Worm (Caenorhabditis elegans) whole organism, L3 larva: ENCODE results near the gene R144.6.

Source experiments
- R02D3.7 ChIP-seq: fragments of 150-350 bp; optimal IDR thresholded peaks from 2 replicates; lab custom pipeline; 2014; ENCODE audit warnings: missing biosample characterization, missing genetic modification characterization
- ZK546.5 ChIP-seq: sonication (generic microtip); optimal IDR thresholded peaks from 2 replicates; lab custom pipeline; 2017; ENCODE audit warnings: missing biosample characterization, missing genetic modification characterization
- ceh-16 ChIP-seq: sonication (generic microtip); optimal IDR thresholded peaks from 2 replicates; lab custom pipeline; 2017; ENCODE audit warnings: missing biosample characterization, missing genetic modification characterization
- ceh-28 ChIP-seq: fragments of 150-350 bp; optimal IDR thresholded peaks from 2 replicates; lab custom pipeline; 2014; ENCODE audit warnings: missing biosample characterization, missing genetic modification reagents, missing genetic modification characterization
- ceh-82 ChIP-seq: fragments of 150-350 bp; optimal IDR thresholded peaks from 2 replicates; lab custom pipeline; 2014; ENCODE audit warnings: missing biosample characterization, missing genetic modification characterization
- ceh-9 ChIP-seq: sonication (generic microtip); optimal IDR thresholded peaks from 2 replicates; lab custom pipeline; 2018; ENCODE audit warnings: missing biosample characterization, missing genetic modification characterization
- egl-27 ChIP-seq: sonication (generic microtip); optimal IDR thresholded peaks from 4 replicates; lab custom pipeline; 2017; ENCODE audit warnings: missing biosample characterization, missing genetic modification reagents, missing genetic modification characterization
- elt-1 ChIP-seq: fragments of 150-350 bp; optimal IDR thresholded peaks from 2 replicates; lab custom pipeline; 2014; ENCODE audit warnings: missing biosample characterization, missing genetic modification characterization
- elt-2 ChIP-seq: sonication (generic microtip); optimal IDR thresholded peaks from 2 replicates; lab custom pipeline; 2016; ENCODE audit warnings: missing genetic modification reagents, mild to moderate bottlenecking, missing genetic modification characterization, missing compliant biosample characterization
- elt-3 ChIP-seq, 3 experiments: fragments of 150-350 bp in 1 of 3; sonication (generic microtip) in 2 of 3; optimal IDR thresholded peaks; 2 replicates in 2 of 3; 4 replicates in 1 of 3; lab custom pipeline; 2014 to 2017; ENCODE audit warnings: missing biosample characterization in 3 of 3, missing genetic modification characterization in 3 of 3
- eor-1 ChIP-seq, 2 experiments: fragments of 150-350 bp; optimal IDR thresholded peaks; 2 replicates each; lab custom pipeline; 2014 to 2018; ENCODE audit warnings: missing biosample characterization in 2 of 2, missing genetic modification characterization in 2 of 2
- fkh-10 ChIP-seq: sonication (generic microtip); optimal IDR thresholded peaks from 2 replicates; lab custom pipeline; 2017; ENCODE audit warnings: missing biosample characterization, missing genetic modification reagents, missing genetic modification characterization
- fos-1 ChIP-seq: fragments of 150-350 bp; optimal IDR thresholded peaks from 2 replicates; lab custom pipeline; 2014; ENCODE audit warnings: missing biosample characterization, missing genetic modification characterization
- hmg-11 ChIP-seq: sonication (generic microtip); optimal IDR thresholded peaks from 2 replicates; lab custom pipeline; 2016; ENCODE audit warnings: missing genetic modification characterization, missing compliant biosample characterization
- jun-1 ChIP-seq: fragments of 150-350 bp; optimal IDR thresholded peaks from 2 replicates; lab custom pipeline; 2014; ENCODE audit warnings: missing biosample characterization, missing genetic modification reagents, missing genetic modification characterization
- lin-15B ChIP-seq: fragments of 150-350 bp; optimal IDR thresholded peaks from 2 replicates; lab custom pipeline; 2014; ENCODE audit warnings: missing biosample characterization, missing genetic modification characterization
- lin-39 ChIP-seq: fragments of 150-350 bp; optimal IDR thresholded peaks from 2 replicates; lab custom pipeline; 2018; ENCODE audit warnings: missing biosample characterization, missing genetic modification reagents, missing genetic modification characterization
- mdl-1 ChIP-seq: fragments of 150-350 bp; optimal IDR thresholded peaks from 2 replicates; lab custom pipeline; 2014; ENCODE audit warnings: missing biosample characterization, missing genetic modification characterization
- mml-1 ChIP-seq: fragments of 150-350 bp; sonication (generic microtip); optimal IDR thresholded peaks from 3 replicates; lab custom pipeline; 2014; ENCODE audit warnings: missing biosample characterization, missing genetic modification characterization
- nfya-1 ChIP-seq: sonication (generic microtip); optimal IDR thresholded peaks from 2 replicates; lab custom pipeline; 2017; ENCODE audit warnings: missing genetic modification characterization, mild to moderate bottlenecking, missing compliant biosample characterization, antibody characterized with exemption, moderate library complexity; ENCODE audit not compliant: insufficient read depth
- nhr-11 ChIP-seq: fragments of 150-350 bp; optimal IDR thresholded peaks from 2 replicates; lab custom pipeline; 2014; ENCODE audit warnings: missing biosample characterization, missing genetic modification characterization
- nhr-12 ChIP-seq: fragments of 150-350 bp; optimal IDR thresholded peaks from 2 replicates; lab custom pipeline; 2014; ENCODE audit warnings: missing biosample characterization, missing genetic modification characterization
- nhr-23 ChIP-seq: fragments of 150-350 bp; optimal IDR thresholded peaks from 2 replicates; lab custom pipeline; 2014; ENCODE audit warnings: missing biosample characterization, missing genetic modification reagents, missing genetic modification characterization
- nhr-237 ChIP-seq: fragments of 150-350 bp; optimal IDR thresholded peaks from 2 replicates; lab custom pipeline; 2014; ENCODE audit warnings: missing biosample characterization, missing genetic modification characterization
- nhr-25 ChIP-seq: sonication (generic microtip); optimal IDR thresholded peaks from 2 replicates; lab custom pipeline; 2017; ENCODE audit warnings: missing biosample characterization, missing genetic modification characterization
- nhr-28 ChIP-seq: fragments of 150-350 bp; optimal IDR thresholded peaks from 2 replicates; lab custom pipeline; 2014; ENCODE audit warnings: missing biosample characterization, missing genetic modification characterization
- nhr-43 ChIP-seq: sonication (generic microtip); optimal IDR thresholded peaks from 2 replicates; lab custom pipeline; 2016; ENCODE audit warnings: mild to moderate bottlenecking, missing genetic modification characterization, missing compliant biosample characterization; ENCODE audit not compliant: poor library complexity, severe bottlenecking
- nhr-67 ChIP-seq: fragments of 150-350 bp; optimal IDR thresholded peaks from 2 replicates; lab custom pipeline; 2014; ENCODE audit warnings: missing biosample characterization, missing genetic modification characterization
- nhr-76 ChIP-seq: fragments of 150-350 bp; sonication (generic microtip); optimal IDR thresholded peaks from 5 replicates; lab custom pipeline; 2014; ENCODE audit warnings: missing biosample characterization, missing genetic modification characterization
- nhr-77 ChIP-seq: fragments of 150-350 bp; optimal IDR thresholded peaks from 2 replicates; lab custom pipeline; 2014; ENCODE audit warnings: missing biosample characterization, missing genetic modification characterization
- pha-4 ChIP-seq: fragments of 150-350 bp; optimal IDR thresholded peaks from 2 replicates; lab custom pipeline; 2014; ENCODE audit warnings: missing biosample characterization, missing genetic modification reagents, missing genetic modification characterization
- pqm-1 ChIP-seq: fragments of 150-350 bp; optimal IDR thresholded peaks from 2 replicates; lab custom pipeline; 2017; ENCODE audit warnings: missing biosample characterization, missing genetic modification characterization, inconsistent platforms
- sea-2 ChIP-seq: fragments of 150-350 bp; sonication (generic microtip); optimal IDR thresholded peaks from 4 replicates; lab custom pipeline; 2014; ENCODE audit warnings: missing biosample characterization, missing genetic modification reagents, missing genetic modification characterization
- snpc-4 ChIP-seq: fragments of 150-350 bp; optimal IDR thresholded peaks from 2 replicates; lab custom pipeline; 2014; ENCODE audit warnings: missing biosample characterization, missing genetic modification characterization
- unc-39 ChIP-seq: sonication (generic microtip); optimal IDR thresholded peaks from 4 replicates; lab custom pipeline; 2017; ENCODE audit warnings: missing biosample characterization, missing genetic modification characterization
- unc-62 ChIP-seq: fragments of 150-350 bp; sonication (generic microtip); optimal IDR thresholded peaks from 4 replicates; lab custom pipeline; 2014; ENCODE audit warnings: missing biosample characterization, missing genetic modification reagents, missing genetic modification characterization
- zag-1 ChIP-seq: fragments of 150-350 bp; optimal IDR thresholded peaks from 2 replicates; lab custom pipeline; 2014; ENCODE audit warnings: missing biosample characterization, missing genetic modification characterization
- ztf-11 ChIP-seq: fragments of 150-350 bp; optimal IDR thresholded peaks from 2 replicates; lab custom pipeline; 2014; ENCODE audit warnings: missing biosample characterization, missing genetic modification characterization

Gene R144.6

DNA sequence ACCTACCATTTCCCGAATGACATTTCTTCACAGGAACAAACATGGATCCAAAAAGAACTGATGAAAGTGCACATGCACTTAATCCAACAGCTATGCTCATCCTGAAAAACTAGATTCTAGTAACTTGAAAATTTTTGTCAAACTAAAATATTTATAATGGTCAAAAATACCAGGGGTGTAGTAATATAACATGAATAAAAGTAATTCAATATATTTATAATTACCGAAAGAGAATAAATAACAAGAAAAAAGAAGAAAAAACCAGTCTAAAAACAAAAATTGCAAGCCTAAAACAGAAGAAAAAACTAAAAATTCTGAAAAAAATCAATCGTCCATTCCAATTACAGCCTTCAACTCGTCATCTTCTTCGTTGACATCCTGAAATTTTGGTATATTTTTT, at the start of gene R144.6:
R144.6 (minus strand) TSS at position 101 of the 400 bp plus-strand sequence.
- TF ChIP-seq sea-2 (GFP tag; lab: Kevin White, UChicago) (no peak), ceh-9 (tag; lab: Kevin White, UChicago) (no peak), mdl-1 (tag; lab: Kevin White, UChicago) (no peak), fkh-10 (GFP tag; lab: Kevin White, UChicago) (no peak), hmg-11 (tag; lab: Kevin White, UChicago) (no peak), ceh-82 (tag; lab: Kevin White, UChicago) (no peak), fos-1 (tag; lab: Kevin White, UChicago) (no peak), pqm-1 (tag; lab: Kevin White, UChicago) (no peak), ceh-28 (tag; lab: Kevin White, UChicago) (no peak), nhr-25 (tag; lab: Kevin White, UChicago) (no peak), zag-1 (tag; lab: Kevin White, UChicago) (no peak)

DNA sequence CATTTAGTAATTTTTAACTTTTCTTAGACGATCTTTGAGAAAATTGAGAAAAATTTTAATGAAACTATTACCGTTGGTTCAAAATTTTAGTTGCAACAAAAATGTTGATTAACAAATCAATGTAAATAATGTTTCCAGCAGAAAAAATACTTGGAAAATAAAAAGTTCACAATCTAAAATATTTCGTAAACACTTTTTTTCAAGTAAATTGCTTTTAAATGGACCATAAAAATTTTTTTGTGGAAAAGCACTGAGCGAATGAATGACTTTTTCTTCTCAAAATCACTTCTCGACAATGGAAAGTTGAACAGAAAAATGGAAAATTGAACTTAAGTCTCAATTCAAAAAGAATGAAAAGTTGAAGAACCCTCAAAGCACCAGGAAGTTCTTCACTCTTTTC, 49.0 kb upstream of the R144.6 start, which contains the start of gene C45G9.8:
C45G9.8 (minus strand) TSS at position 101 of the 400 bp plus-strand sequence.
- no peak for TF ChIP-seq lin-15B
- no peak for TF ChIP-seq fos-1 (tag; lab: Kevin White, UChicago)
- TF ChIP-seq elt-3 (tag; optimal IDR thresholded peaks at IDR 0.05; lab: Kevin White, UChicago) = no peak
- TF ChIP-seq mml-1 (tag; lab: Kevin White, UChicago) = no peak
- TF ChIP-seq lin-39 (tag; lab: Kevin White, UChicago) = no peak
- no peak for TF ChIP-seq mdl-1 (tag; lab: Kevin White, UChicago)
- no peak for TF ChIP-seq egl-27 (tag; lab: Kevin White, UChicago)
- no peak for TF ChIP-seq ceh-28 (tag; lab: Kevin White, UChicago)

DNA sequence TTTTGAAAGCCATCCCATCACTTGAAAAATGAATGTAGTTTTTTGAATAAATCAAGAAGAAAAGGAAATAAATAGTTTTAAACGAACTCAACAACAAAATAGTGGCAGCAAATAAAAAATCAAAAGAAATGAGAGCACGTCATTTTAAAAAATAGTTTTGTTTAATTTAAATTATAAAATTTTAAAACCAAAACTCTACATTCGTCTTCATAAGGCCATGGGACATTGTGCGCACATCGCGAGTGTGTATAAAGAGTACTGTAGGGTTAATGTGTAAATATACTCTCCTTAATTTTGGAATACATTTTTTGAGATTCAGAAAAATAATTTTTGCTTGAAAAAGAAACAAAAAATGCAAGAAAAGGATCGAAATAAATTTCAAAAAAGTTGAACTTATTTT, 47.4 kb upstream of the R144.6 start, which contains the start of gene C45G9.15:
C45G9.15 (minus strand) TSS at position 101 of the 400 bp plus-strand sequence.
- no peak for TF ChIP-seq nhr-23 (tag; lab: Kevin White, UChicago)
- TF ChIP-seq nhr-28 (tag; lab: Kevin White, UChicago) = no peak
- no peak for TF ChIP-seq elt-2 (tag; lab: Kevin White, UChicago)
- no peak for TF ChIP-seq eor-1 (tag; optimal IDR thresholded peaks at IDR 0.05; lab: Kevin White, UChicago)
- no peak for TF ChIP-seq fos-1 (tag; lab: Kevin White, UChicago)
- TF ChIP-seq zag-1 (tag; lab: Kevin White, UChicago) = no peak
- no peak for TF ChIP-seq unc-62
- TF ChIP-seq unc-39 = no peak
- no peak for TF ChIP-seq nhr-76 (tag; lab: Kevin White, UChicago)

DNA sequence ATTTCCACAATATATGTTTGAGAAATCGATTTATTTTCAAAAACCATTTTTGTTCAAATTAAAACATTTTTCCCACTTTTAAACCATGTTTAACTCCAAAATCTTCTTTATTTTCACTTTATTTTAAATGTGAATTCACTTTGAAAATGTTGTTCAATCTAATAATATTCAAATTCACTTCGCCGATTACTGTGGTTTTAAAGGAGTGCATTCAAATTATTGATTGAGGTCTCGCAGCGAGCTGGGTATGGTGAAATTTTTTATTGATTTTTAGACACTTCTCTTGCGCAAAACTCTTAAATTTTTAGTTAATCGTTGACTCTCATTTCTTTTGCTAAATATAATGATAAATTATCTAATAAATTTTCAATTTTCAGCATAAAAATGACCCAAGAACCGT, 43.2 kb upstream of the R144.6 start, which contains the start of gene C45G9.5:
C45G9.5 (plus strand) TSS at position 378 of the 400 bp plus-strand sequence.
- TF ChIP-seq R02D3.7 = no peak
- TF ChIP-seq ztf-11 (tag; lab: Kevin White, UChicago) = no peak
- no peak for TF ChIP-seq ceh-9 (tag; lab: Kevin White, UChicago)
- no peak for TF ChIP-seq elt-3 (tag; optimal IDR thresholded peaks at IDR 0.05; lab: Kevin White, UChicago)
- TF ChIP-seq nhr-77 (tag; lab: Kevin White, UChicago) = no peak
- TF ChIP-seq lin-15B = no peak
- TF ChIP-seq nhr-67 (tag; lab: Kevin White, UChicago) = no peak
- TF ChIP-seq nhr-28 (tag; lab: Kevin White, UChicago) = no peak
- TF ChIP-seq eor-1 (tag; optimal IDR thresholded peaks at IDR 0.05; lab: Kevin White, UChicago) = no peak
- no peak for TF ChIP-seq fkh-10 (GFP tag; lab: Kevin White, UChicago)
- no peak for TF ChIP-seq nhr-11
- TF ChIP-seq nhr-237 (tag; lab: Kevin White, UChicago) = no peak
- no peak for TF ChIP-seq nhr-43
- no peak for TF ChIP-seq nhr-76 (tag; lab: Kevin White, UChicago)
- no peak for TF ChIP-seq zag-1 (tag; lab: Kevin White, UChicago)

DNA sequence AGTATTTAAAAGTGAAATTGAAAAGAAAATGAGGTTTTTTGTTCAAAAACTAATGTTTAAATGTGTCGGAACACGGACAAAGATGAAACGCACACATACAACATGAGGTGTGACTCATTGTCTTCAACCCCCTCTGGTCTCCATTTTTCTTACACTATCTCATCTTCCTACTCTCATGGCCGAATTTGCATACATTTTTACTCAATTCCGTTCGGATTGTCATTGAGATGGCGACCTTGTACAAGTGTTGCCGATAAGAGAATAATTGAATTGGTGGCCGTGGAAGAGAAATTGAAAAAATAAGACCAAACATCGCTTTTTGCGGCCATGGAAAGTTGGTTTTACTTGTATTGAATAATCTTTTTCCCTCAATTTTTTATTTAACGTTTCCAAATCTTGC, 42.7 kb upstream of the R144.6 start, which contains the start of gene txbp-3:
txbp-3 (minus strand) TSS at position 285 of the 400 bp plus-strand sequence.
- TF ChIP-seq snpc-4 (tag; lab: Kevin White, UChicago) = peak; percentile 80
- peak; percentile 74 for TF ChIP-seq elt-2 (tag; lab: Kevin White, UChicago)
- no peak for TF ChIP-seq mdl-1 (tag; lab: Kevin White, UChicago)
- TF ChIP-seq nhr-11 = no peak
- TF ChIP-seq ceh-16 (tag; lab: Kevin White, UChicago) = no peak
- TF ChIP-seq jun-1 (tag; lab: Kevin White, UChicago) = peak; percentile 5
- TF ChIP-seq elt-3 (tag; optimal IDR thresholded peaks at IDR 0.05; lab: Kevin White, UChicago) = no peak
- TF ChIP-seq ztf-11 (tag; lab: Kevin White, UChicago) = no peak
- TF ChIP-seq hmg-11 (tag; lab: Kevin White, UChicago) = no peak
- no peak for TF ChIP-seq nhr-237 (tag; lab: Kevin White, UChicago)
- no peak for TF ChIP-seq sea-2 (GFP tag; lab: Kevin White, UChicago)
- TF ChIP-seq R02D3.7 = no peak
- TF ChIP-seq lin-15B = peak; percentile 70
- TF ChIP-seq nhr-23 (tag; lab: Kevin White, UChicago) = peak; percentile 27
- TF ChIP-seq pqm-1 (tag; lab: Kevin White, UChicago) = peak; percentile 0
- no peak for TF ChIP-seq ZK546.5 (tag; lab: Kevin White, UChicago)
- TF ChIP-seq lin-39 (tag; lab: Kevin White, UChicago) = peak; percentile 23
- peak; percentile 9 for TF ChIP-seq nhr-43
- TF ChIP-seq nhr-25 (tag; lab: Kevin White, UChicago) = peak; percentile 95
- no peak for TF ChIP-seq elt-1 (tag; lab: Kevin White, UChicago)
- peak; percentile 17 for TF ChIP-seq fkh-10 (GFP tag; lab: Kevin White, UChicago)
- TF ChIP-seq nfya-1 (tag; lab: Kevin White, UChicago) = peak; percentile 20
- TF ChIP-seq ceh-82 (tag; lab: Kevin White, UChicago) = no peak
- TF ChIP-seq nhr-12 (tag; lab: Kevin White, UChicago) = no peak
- peak; percentile 32 for TF ChIP-seq pha-4 (tag; lab: Kevin White, UChicago)
- TF ChIP-seq, all 47 proteins: peak for 12
